Worm (Caenorhabditis elegans) whole organism, L1 larva: Measurements from ENCODE around the gene T05A7.1.

ENCODE experiments used
- C04F5.9 ChIP-seq: sonication (generic microtip); optimal IDR thresholded peaks from 2 replicates; lab custom pipeline; 2016; ENCODE audit warnings: missing genetic modification characterization, missing compliant biosample characterization
- aha-1 ChIP-seq: fragments of 150-350 bp; optimal IDR thresholded peaks from 2 replicates; lab custom pipeline; 2014; ENCODE audit warnings: missing biosample characterization, missing genetic modification characterization
- ama-1 ChIP-seq: fragments of 150-350 bp; optimal IDR thresholded peaks from 2 replicates; lab custom pipeline; 2014
- ceh-8 ChIP-seq: fragments of 200-800 bp; sonication (Bioruptor generic); optimal IDR thresholded peaks from 2 replicates; lab custom pipeline; 2018; ENCODE audit warnings: mild to moderate bottlenecking, missing genetic modification characterization, moderate library complexity, missing compliant biosample characterization
- fkh-10 ChIP-seq: sonication (generic microtip); optimal IDR thresholded peaks from 2 replicates; lab custom pipeline; 2017; ENCODE audit warnings: missing biosample characterization, missing genetic modification reagents, missing genetic modification characterization
- lin-39 ChIP-seq: fragments of 150-350 bp; optimal IDR thresholded peaks from 2 replicates; lab custom pipeline; 2014; ENCODE audit warnings: missing biosample characterization, missing genetic modification reagents, missing genetic modification characterization
- lir-3 ChIP-seq: sonication (generic microtip); optimal IDR thresholded peaks from 2 replicates; lab custom pipeline; 2016; ENCODE audit warnings: mild to moderate bottlenecking, missing genetic modification characterization, moderate library complexity, missing compliant biosample characterization; ENCODE audit not compliant: poor library complexity
- nhr-76 ChIP-seq: sonication (generic microtip); optimal IDR thresholded peaks from 2 replicates; lab custom pipeline; 2017; ENCODE audit warnings: missing biosample characterization, missing genetic modification characterization
- tlp-1 ChIP-seq: fragments of 150-350 bp; optimal IDR thresholded peaks from 2 replicates; lab custom pipeline; 2014; ENCODE audit warnings: missing biosample characterization, missing genetic modification characterization
- unc-62 ChIP-seq: fragments of 150-350 bp; optimal IDR thresholded peaks from 2 replicates; lab custom pipeline; 2014; ENCODE audit warnings: missing biosample characterization, missing genetic modification reagents, missing genetic modification characterization

ce11 chrII:4676241-4676640, 1.8 kb upstream of the T05A7.1 start:
- TF ChIP-seq unc-62 (GFP tag; lab: Kevin White, UChicago) = no peak
- no peak for TF ChIP-seq tlp-1
- no peak for TF ChIP-seq C04F5.9 (tag; lab: Kevin White, UChicago)
- TF ChIP-seq ceh-8 = no peak
- TF ChIP-seq lin-39 (tag; lab: Kevin White, UChicago) = no peak
- TF ChIP-seq aha-1 = no peak
- peak; percentile 14 for TF ChIP-seq lir-3 (tag; lab: Kevin White, UChicago)
- no peak for TF ChIP-seq fkh-10 (GFP tag; lab: Kevin White, UChicago)
- no peak for TF ChIP-seq nhr-76 (tag; lab: Kevin White, UChicago)
- no peak for TF ChIP-seq ama-1
